Worm (Caenorhabditis elegans) whole organism, L1 larva: Measurements from ENCODE around the gene cthd-1.
A peak's percentile ranks its signal among the peaks of the same experiment; 100 is the strongest.

Experiments
- C16A3.4 ChIP-seq: fragments of 150-350 bp; optimal IDR thresholded peaks from 2 replicates; lab custom pipeline; 2014; ENCODE audit warnings: missing biosample characterization, missing genetic modification characterization
- C34B4.2 ChIP-seq: sonication (generic microtip); optimal IDR thresholded peaks from 2 replicates; lab custom pipeline; 2017; ENCODE audit warnings: mild to moderate bottlenecking, missing genetic modification characterization, missing compliant biosample characterization
- F16B12.6 ChIP-seq: fragments of 150-350 bp; optimal IDR thresholded peaks from 2 replicates; lab custom pipeline; 2014; ENCODE audit warnings: missing biosample characterization, missing genetic modification characterization
- alr-1 ChIP-seq: fragments of 200-800 bp; sonication (Bioruptor generic); optimal IDR thresholded peaks from 2 replicates; lab custom pipeline; 2018; ENCODE audit warnings: borderline replicate concordance, mild to moderate bottlenecking, missing genetic modification characterization, missing compliant biosample characterization
- ama-1 ChIP-seq: fragments of 150-350 bp; optimal IDR thresholded peaks from 2 replicates; lab custom pipeline; 2014
- ceh-63 ChIP-seq: fragments of 200-800 bp; sonication (Bioruptor generic); optimal IDR thresholded peaks from 2 replicates; lab custom pipeline; 2018; ENCODE audit warnings: mild to moderate bottlenecking, missing genetic modification characterization, missing compliant biosample characterization
- ceh-82 ChIP-seq, 3 experiments: fragments of 150-350 bp in 1 of 3; sonication (generic microtip) in 2 of 3; optimal IDR thresholded peaks; 2 replicates each; lab custom pipeline; 2014 to 2017; ENCODE audit warnings: missing biosample characterization in 3 of 3, missing genetic modification characterization in 3 of 3
- ceh-88 ChIP-seq: fragments of 200-800 bp; sonication (Bioruptor generic); IDR thresholded peaks from 2 replicates; pipeline ENCODE4 v1.3.6; 2022; ENCODE audit warnings: missing genetic modification characterization, missing compliant biosample characterization
- ceh-90 ChIP-seq: sonication (generic microtip); optimal IDR thresholded peaks from 2 replicates; lab custom pipeline; 2016; ENCODE audit warnings: missing genetic modification characterization, missing compliant biosample characterization
- ces-1 ChIP-seq: fragments of 150-350 bp; optimal IDR thresholded peaks from 2 replicates; lab custom pipeline; 2014; ENCODE audit warnings: missing biosample characterization, missing genetic modification reagents, missing genetic modification characterization
- dsc-1 ChIP-seq: sonication (generic microtip); optimal IDR thresholded peaks from 2 replicates; lab custom pipeline; 2016; ENCODE audit warnings: mild to moderate bottlenecking, missing genetic modification characterization, missing compliant biosample characterization
- efl-1 ChIP-seq, 4 experiments: fragments of 150-350 bp; optimal IDR thresholded peaks in 3 of 4; peaks in 1 of 4; 1 replicate in 1 of 4; 2 replicates in 3 of 4; lab custom pipeline; 2014; ENCODE audit warnings: missing biosample characterization in 2 of 4, missing genetic modification characterization in 2 of 4, missing genetic modification reagents in 2 of 4
- elt-2 ChIP-seq: sonication (generic microtip); optimal IDR thresholded peaks from 2 replicates; lab custom pipeline; 2016; ENCODE audit warnings: missing genetic modification characterization, mild to moderate bottlenecking, inconsistent platforms, missing compliant biosample characterization, missing genetic modification reagents
- fkh-10 ChIP-seq: sonication (generic microtip); optimal IDR thresholded peaks from 2 replicates; lab custom pipeline; 2017; ENCODE audit warnings: missing biosample characterization, missing genetic modification reagents, missing genetic modification characterization
- fkh-4 ChIP-seq: sonication (generic microtip); optimal IDR thresholded peaks from 2 replicates; lab custom pipeline; 2016; ENCODE audit warnings: missing compliant biosample characterization, missing genetic modification characterization, borderline replicate concordance
- fos-1 ChIP-seq: fragments of 150-350 bp; optimal IDR thresholded peaks from 2 replicates; lab custom pipeline; 2014; ENCODE audit warnings: missing biosample characterization, missing genetic modification characterization
- hlh-17 ChIP-seq: fragments of 200-800 bp; sonication (Bioruptor generic); optimal IDR thresholded peaks from 2 replicates; lab custom pipeline; 2018; ENCODE audit warnings: missing genetic modification characterization, mild to moderate bottlenecking, missing compliant biosample characterization, moderate library complexity, borderline replicate concordance
- hlh-4 ChIP-seq: sonication (generic microtip); optimal IDR thresholded peaks from 2 replicates; lab custom pipeline; 2016; ENCODE audit warnings: mild to moderate bottlenecking, missing genetic modification characterization, missing compliant biosample characterization
- hpl-2 ChIP-seq: fragments of 150-350 bp; optimal IDR thresholded peaks from 2 replicates; lab custom pipeline; 2014; ENCODE audit warnings: missing biosample characterization, missing genetic modification reagents, missing genetic modification characterization
- irx-1 ChIP-seq: sonication (generic microtip); optimal IDR thresholded peaks from 2 replicates; lab custom pipeline; 2016; ENCODE audit warnings: missing genetic modification characterization, missing compliant biosample characterization
- isw-1 ChIP-seq: fragments of 200-800 bp; sonication (Bioruptor generic); IDR thresholded peaks from 2 replicates; pipeline ENCODE4 v1.3.6; 2022; ENCODE audit warnings: missing genetic modification characterization, missing compliant biosample characterization
- jun-1 ChIP-seq: fragments of 150-350 bp; optimal IDR thresholded peaks from 2 replicates; lab custom pipeline; 2014; ENCODE audit warnings: missing biosample characterization, missing genetic modification reagents, missing genetic modification characterization
- lin-13 ChIP-seq: fragments of 150-350 bp; optimal IDR thresholded peaks from 2 replicates; lab custom pipeline; 2014; ENCODE audit warnings: missing biosample characterization, missing genetic modification reagents, missing genetic modification characterization
- lin-14 ChIP-seq: fragments of 200-800 bp; sonication (Bioruptor generic); optimal IDR thresholded peaks from 2 replicates; lab custom pipeline; 2018; ENCODE audit warnings: mild to moderate bottlenecking, missing genetic modification characterization, moderate library complexity, missing compliant biosample characterization
- lin-15B ChIP-seq: fragments of 150-350 bp; sonication (generic microtip); optimal IDR thresholded peaks from 3 replicates; lab custom pipeline; 2014; ENCODE audit warnings: missing biosample characterization, missing genetic modification characterization
- mdl-1 ChIP-seq, 2 experiments: fragments of 150-350 bp; optimal IDR thresholded peaks; 2 replicates each; lab custom pipeline; 2014 to 2017; ENCODE audit warnings: missing biosample characterization in 2 of 2, missing genetic modification characterization in 2 of 2, inconsistent platforms in 1 of 2
- mef-2 ChIP-seq: fragments of 150-350 bp; optimal IDR thresholded peaks from 2 replicates; lab custom pipeline; 2014; ENCODE audit warnings: missing biosample characterization, missing genetic modification characterization
- mep-1 ChIP-seq: fragments of 150-350 bp; optimal IDR thresholded peaks from 2 replicates; lab custom pipeline; 2014; ENCODE audit warnings: missing biosample characterization, missing genetic modification characterization
- nhr-20 ChIP-seq: sonication (generic microtip); optimal IDR thresholded peaks from 2 replicates; lab custom pipeline; 2016; ENCODE audit warnings: mild to moderate bottlenecking, missing genetic modification characterization, missing compliant biosample characterization
- nhr-237 ChIP-seq: fragments of 150-350 bp; optimal IDR thresholded peaks from 2 replicates; lab custom pipeline; 2014; ENCODE audit warnings: missing biosample characterization, missing genetic modification characterization
- nhr-28 ChIP-seq: fragments of 150-350 bp; optimal IDR thresholded peaks from 2 replicates; lab custom pipeline; 2014; ENCODE audit warnings: missing biosample characterization, missing genetic modification characterization
- nhr-76 ChIP-seq: sonication (generic microtip); optimal IDR thresholded peaks from 2 replicates; lab custom pipeline; 2017; ENCODE audit warnings: missing biosample characterization, missing genetic modification characterization
- nhr-77 ChIP-seq: fragments of 150-350 bp; optimal IDR thresholded peaks from 2 replicates; lab custom pipeline; 2014; ENCODE audit warnings: missing biosample characterization, missing genetic modification characterization
- nhr-84 ChIP-seq: sonication (generic microtip); optimal IDR thresholded peaks from 2 replicates; lab custom pipeline; 2017; ENCODE audit warnings: missing biosample characterization, missing genetic modification characterization
- nhr-90 ChIP-seq: sonication (generic microtip); optimal IDR thresholded peaks from 2 replicates; lab custom pipeline; 2016; ENCODE audit warnings: mild to moderate bottlenecking, missing genetic modification characterization, missing compliant biosample characterization; ENCODE audit not compliant: poor library complexity
- pag-3 ChIP-seq: sonication (generic microtip); optimal IDR thresholded peaks from 2 replicates; lab custom pipeline; 2017; ENCODE audit warnings: missing genetic modification characterization, mild to moderate bottlenecking, missing compliant biosample characterization, antibody characterized with exemption, borderline replicate concordance; ENCODE audit not compliant: insufficient read depth
- pqm-1 ChIP-seq: sonication (generic microtip); optimal IDR thresholded peaks from 3 replicates; lab custom pipeline; 2017; ENCODE audit warnings: missing biosample characterization, missing genetic modification characterization
- rnt-1 ChIP-seq: sonication (generic microtip); optimal IDR thresholded peaks from 2 replicates; lab custom pipeline; 2016; ENCODE audit warnings: mild to moderate bottlenecking, missing genetic modification characterization, moderate library complexity, missing compliant biosample characterization
- skn-1 ChIP-seq: fragments of 150-350 bp; optimal IDR thresholded peaks from 2 replicates; lab custom pipeline; 2014; ENCODE audit warnings: missing biosample characterization, missing genetic modification characterization
- snpc-4 ChIP-seq: fragments of 150-350 bp; optimal IDR thresholded peaks from 2 replicates; lab custom pipeline; 2014; ENCODE audit warnings: missing biosample characterization, missing genetic modification characterization
- snu-23 ChIP-seq: sonication (generic microtip); optimal IDR thresholded peaks from 2 replicates; lab custom pipeline; 2016; ENCODE audit warnings: missing genetic modification characterization, missing compliant biosample characterization
- sup-37 ChIP-seq: fragments of 200-800 bp; sonication (Bioruptor generic); optimal IDR thresholded peaks from 2 replicates; lab custom pipeline; 2018; ENCODE audit warnings: mild to moderate bottlenecking, missing genetic modification characterization, missing compliant biosample characterization
- swsn-7 ChIP-seq: sonication (generic microtip); optimal IDR thresholded peaks from 2 replicates; lab custom pipeline; 2016; ENCODE audit warnings: missing genetic modification characterization, missing compliant biosample characterization
- tbx-2 ChIP-seq: sonication (generic microtip); optimal IDR thresholded peaks from 2 replicates; lab custom pipeline; 2016; ENCODE audit warnings: missing genetic modification characterization, missing compliant biosample characterization
- tlp-1 ChIP-seq: fragments of 150-350 bp; optimal IDR thresholded peaks from 2 replicates; lab custom pipeline; 2014; ENCODE audit warnings: missing biosample characterization, missing genetic modification characterization
- unc-130 ChIP-seq: fragments of 150-350 bp; optimal IDR thresholded peaks from 2 replicates; lab custom pipeline; 2017; ENCODE audit warnings: missing biosample characterization, missing genetic modification characterization, inconsistent platforms
- unc-30 ChIP-seq: sonication (generic microtip); optimal IDR thresholded peaks from 2 replicates; lab custom pipeline; 2017; ENCODE audit warnings: missing biosample characterization, missing genetic modification characterization
- unc-62 ChIP-seq: fragments of 150-350 bp; optimal IDR thresholded peaks from 2 replicates; lab custom pipeline; 2014; ENCODE audit warnings: missing biosample characterization, missing genetic modification reagents, missing genetic modification characterization
- unc-98 ChIP-seq: fragments of 200-800 bp; sonication (Bioruptor generic); IDR thresholded peaks from 2 replicates; pipeline ENCODE4 v1.3.6; 2022; ENCODE audit warnings: missing genetic modification characterization, missing compliant biosample characterization
- vab-15 ChIP-seq: sonication (generic microtip); optimal IDR thresholded peaks from 2 replicates; lab custom pipeline; 2017; ENCODE audit warnings: missing genotype, mild to moderate bottlenecking, missing genetic modification characterization, missing compliant biosample characterization

Gene cthd-1

DNA sequence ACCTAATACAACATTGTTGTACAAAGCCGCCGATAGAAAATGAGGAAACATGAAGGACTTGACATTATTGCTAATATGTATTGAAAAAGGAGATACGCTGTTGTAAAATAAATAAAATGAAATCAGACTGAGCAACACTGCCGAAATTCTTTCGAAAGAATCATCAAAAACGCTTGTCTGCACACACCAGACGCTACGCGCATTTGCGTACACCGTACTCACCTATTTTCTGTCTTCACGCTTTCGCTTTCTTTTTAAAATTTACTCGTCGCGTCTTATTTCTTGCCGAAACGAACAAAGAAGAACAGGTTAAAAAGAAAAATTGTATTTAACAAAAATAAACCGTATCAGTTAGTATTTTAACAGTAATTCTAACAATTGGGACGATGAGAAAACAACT is 12.7 kb downstream of the cthd-1 start (continued):
- TF ChIP-seq mep-1 (tag; lab: Kevin White, UChicago) (peak; percentile 64), alr-1 (tag; lab: Kevin White, UChicago) (no peak), nhr-77 (tag; lab: Kevin White, UChicago) (no peak), unc-98 (GFP tag; lab: Robert Waterston, UW) (no peak), snu-23 (GFP tag; lab: Kevin White, UChicago) (peak; percentile 65), nhr-20 (tag; lab: Kevin White, UChicago) (peak; percentile 45), dsc-1 (tag; lab: Kevin White, UChicago) (no peak), irx-1 (no peak), C34B4.2 (tag; lab: Kevin White, UChicago) (no peak), mdl-1 (tag; optimal IDR thresholded peaks at IDR 0.05; lab: Kevin White, UChicago) (peak in 1 of 2 experiments; percentile 40), lin-13 (GFP tag; lab: Kevin White, UChicago) (no peak), nhr-84 (no peak), rnt-1 (tag; lab: Kevin White, UChicago) (peak; percentile 35), snpc-4 (no peak), hlh-4 (no peak), unc-130 (tag; lab: Kevin White, UChicago) (peak; percentile 37), pqm-1 (tag; lab: Kevin White, UChicago) (no peak), swsn-7 (tag; lab: Kevin White, UChicago) (peak; percentile 42), fos-1 (tag; lab: Kevin White, UChicago) (no peak), efl-1 (optimal IDR thresholded peaks at IDR 0.05; lab: Kevin White, UChicago) (peak; percentile 33 to 55), efl-1 (GFP tag; optimal IDR thresholded peaks at IDR 0.05 in 1 of 2; lab: Kevin White, UChicago) (peak; percentile 50 to 94), fkh-4 (tag; lab: Kevin White, UChicago) (no peak), fkh-10 (GFP tag; lab: Kevin White, UChicago) (no peak), elt-2 (tag; lab: Kevin White, UChicago) (no peak), ceh-88 (GFP tag; lab: Robert Waterston, UW) (no peak), unc-62 (GFP tag; lab: Kevin White, UChicago) (no peak), nhr-237 (tag; lab: Kevin White, UChicago) (no peak), ama-1 (lab: Kevin White, UChicago) (no peak), unc-30 (no peak), jun-1 (tag; lab: Kevin White, UChicago) (no peak), tlp-1 (no peak), ces-1 (no peak), skn-1 (peak; percentile 72), mef-2 (tag; lab: Kevin White, UChicago) (no peak), F16B12.6 (tag; lab: Kevin White, UChicago) (peak; percentile 93), ceh-63 (GFP tag; lab: Kevin White, UChicago) (no peak), nhr-28 (tag; lab: Kevin White, UChicago) (no peak), ceh-82 (tag; optimal IDR thresholded peaks at IDR 0.05; lab: Kevin White, UChicago) (peak in 1 of 3 experiments; percentile 59), lin-14 (no peak), nhr-76 (no peak), C16A3.4 (tag; lab: Kevin White, UChicago) (peak; percentile 52), ceh-90 (no peak), pag-3 (tag; lab: Kevin White, UChicago) (no peak), isw-1 (GFP tag; lab: Robert Waterston, UW) (no peak), sup-37 (GFP tag; lab: Kevin White, UChicago) (no peak), lin-15B (tag; lab: Kevin White, UChicago) (peak; percentile 5), tbx-2 (tag; lab: Kevin White, UChicago) (no peak), hlh-17 (GFP tag; lab: Kevin White, UChicago) (no peak), nhr-90 (tag; lab: Kevin White, UChicago) (peak; percentile 3), vab-15 (tag; lab: Kevin White, UChicago) (no peak), hpl-2 (no peak)
